Worm (Caenorhabditis elegans) whole organism, midembryonic: ENCODE measurements around the gene vglu-3.

Source experiments
- cog-1 ChIP-seq: sonication (generic microtip); optimal IDR thresholded peaks from 2 replicates; lab custom pipeline; 2016; ENCODE audit warnings: missing genetic modification characterization, missing compliant biosample characterization
- flt-1 ChIP-seq: fragments of 200-800 bp; sonication (Bioruptor generic); IDR thresholded peaks from 2 replicates; pipeline ENCODE4 v1.3.6; 2022; ENCODE audit warnings: missing genetic modification characterization, missing compliant biosample characterization
- klf-2 ChIP-seq: fragments of 200-800 bp; sonication (Bioruptor generic); conservative IDR thresholded peaks from 2 replicates; pipeline ENCODE4 v1.3.6; 2022; ENCODE audit warnings: missing genetic modification reagents, missing genetic modification characterization, missing compliant biosample characterization
- med-1 ChIP-seq: sonication (generic microtip); optimal IDR thresholded peaks from 2 replicates; lab custom pipeline; 2017; ENCODE audit warnings: missing genetic modification characterization, mild to moderate bottlenecking, missing compliant biosample characterization, antibody characterized with exemption, missing genetic modification reagents; ENCODE audit not compliant: insufficient read depth
- ztf-23 ChIP-seq: fragments of 200-800 bp; sonication (Bioruptor generic); IDR thresholded peaks from 2 replicates; pipeline ENCODE4 v1.3.6; 2022; ENCODE audit warnings: missing genetic modification reagents, missing genetic modification characterization, missing compliant biosample characterization
- ztf-29 ChIP-seq: fragments of 200-800 bp; sonication (Bioruptor generic); IDR thresholded peaks from 2 replicates; pipeline ENCODE4 v1.3.6; 2022; ENCODE audit warnings: missing genetic modification reagents, missing genetic modification characterization, missing compliant biosample characterization

ce11 chrIII:10258641-10259040, 41.5 kb upstream of the vglu-3 start, which contains the start of gene rip-1:
- TF ChIP-seq ztf-23 (GFP tag; lab: Robert Waterston, UW) (no peak), med-1 (GFP tag; lab: Kevin White, UChicago) (no peak), klf-2 (no peak), flt-1 (GFP tag; lab: Robert Waterston, UW) (no peak), cog-1 (tag; lab: Kevin White, UChicago) (no peak), ztf-29 (GFP tag; lab: Robert Waterston, UW) (no peak)
